Fruit fly (Drosophila melanogaster): ENCODE results near the gene CG12643.

CG12643 gene

DNA sequence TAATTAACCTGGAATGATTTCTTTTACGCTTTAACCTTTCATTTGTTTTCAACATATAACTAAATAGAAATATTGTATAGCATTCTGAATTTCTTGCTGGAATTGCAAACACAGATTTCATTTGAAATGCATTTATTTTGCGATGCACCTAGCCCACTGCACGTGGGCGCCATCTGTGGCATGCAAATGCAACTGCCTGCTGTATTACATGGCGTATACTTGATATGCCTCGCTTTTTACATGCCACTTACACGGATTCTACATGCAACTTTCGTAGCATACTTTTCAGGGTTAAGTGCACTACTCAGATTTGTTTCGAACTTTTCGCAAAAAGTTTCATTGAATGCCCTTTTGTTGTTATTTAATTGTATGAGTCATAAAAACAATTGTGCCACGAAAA, 12.3 kb downstream of the CG12643 start:
- TF ChIP-seq h (optimal IDR thresholded peaks at IDR 0.05), result no peak
- no peak for TF ChIP-seq Myc (optimal IDR thresholded peaks at IDR 0.05)
- TF ChIP-seq psq (optimal IDR thresholded peaks at IDR 0.05), result no peak
- TF ChIP-seq insv (optimal IDR thresholded peaks at IDR 0.05), result no peak
- TF ChIP-seq Sin3A (optimal IDR thresholded peaks at IDR 0.05), result no peak

DNA sequence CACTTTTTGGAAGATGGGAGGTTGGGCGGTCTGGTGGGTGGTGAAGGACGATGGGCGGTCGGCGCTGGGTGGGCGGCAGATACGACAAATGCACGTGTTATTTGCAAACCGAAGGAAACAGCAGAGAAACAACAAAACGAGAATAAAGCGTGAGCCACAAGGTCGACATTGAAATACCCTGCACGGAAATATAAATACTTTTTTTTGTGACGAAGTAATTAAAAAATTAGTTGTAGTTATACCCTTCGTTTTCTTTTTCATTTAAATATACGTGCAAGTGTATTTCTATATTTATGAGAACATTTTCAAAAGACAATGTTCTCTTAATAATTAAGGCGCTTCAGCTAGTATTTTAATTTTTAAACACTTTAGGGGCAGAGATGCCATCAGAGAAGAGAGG, 14.4 kb downstream of the CG12643 start:
- TF ChIP-seq ttk (optimal IDR thresholded peaks at IDR 0.05) (no peak), h (optimal IDR thresholded peaks at IDR 0.05) (no peak), psq (optimal IDR thresholded peaks at IDR 0.05) (no peak), Myc (optimal IDR thresholded peaks at IDR 0.05) (no peak), insv (optimal IDR thresholded peaks at IDR 0.05) (no peak), Sin3A (optimal IDR thresholded peaks at IDR 0.05) (no peak)

DNA sequence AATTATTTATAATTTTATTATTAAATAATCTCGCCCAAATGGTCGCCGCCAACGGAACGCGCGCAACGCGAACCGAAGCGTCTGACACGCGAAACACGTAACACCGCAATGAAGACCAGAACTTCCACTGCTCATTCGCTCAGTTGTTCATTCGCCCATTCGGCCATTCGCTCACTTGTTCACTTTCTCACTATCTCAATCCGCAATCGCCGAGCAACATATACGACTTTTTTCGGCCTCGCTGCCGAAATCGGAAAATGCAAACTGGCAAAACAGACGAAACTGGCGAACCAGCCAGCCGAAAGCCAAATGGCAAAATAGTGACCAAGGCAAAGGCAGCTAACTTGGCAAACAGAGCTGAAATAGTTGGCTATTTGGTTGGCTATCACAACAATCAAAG, 15.0 kb downstream of the CG12643 start:
- TF ChIP-seq psq (optimal IDR thresholded peaks at IDR 0.05) (no peak), h (optimal IDR thresholded peaks at IDR 0.05) (no peak), ttk (optimal IDR thresholded peaks at IDR 0.05) (no peak), Myc (optimal IDR thresholded peaks at IDR 0.05) (no peak), insv (optimal IDR thresholded peaks at IDR 0.05) (no peak), Sin3A (optimal IDR thresholded peaks at IDR 0.05) (no peak)

DNA sequence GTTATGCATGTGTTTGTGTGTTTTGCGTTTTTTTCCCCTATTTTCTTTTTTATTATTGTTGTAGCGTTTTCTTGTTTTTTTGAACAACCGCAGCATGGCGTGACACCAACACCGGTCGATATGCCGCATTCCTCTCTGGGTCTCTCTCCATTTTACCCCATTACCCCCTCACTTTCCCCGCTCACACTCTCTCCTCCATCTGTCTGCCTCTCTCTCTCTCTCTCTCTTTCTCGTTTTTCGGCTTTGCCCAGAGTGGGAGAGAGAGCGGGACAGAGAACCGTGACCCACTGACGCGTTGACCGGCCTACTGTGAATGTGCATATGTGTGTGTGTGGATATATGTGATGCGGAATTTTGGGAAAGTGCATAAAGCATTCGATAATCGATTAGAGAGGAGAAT, 17.7 kb downstream of the CG12643 start:
- TF ChIP-seq h (optimal IDR thresholded peaks at IDR 0.05) (no peak), psq (optimal IDR thresholded peaks at IDR 0.05) (no peak), Myc (optimal IDR thresholded peaks at IDR 0.05) (no peak), insv (optimal IDR thresholded peaks at IDR 0.05) (no peak), ttk (optimal IDR thresholded peaks at IDR 0.05) (no peak), Sin3A (optimal IDR thresholded peaks at IDR 0.05) (no peak)

DNA sequence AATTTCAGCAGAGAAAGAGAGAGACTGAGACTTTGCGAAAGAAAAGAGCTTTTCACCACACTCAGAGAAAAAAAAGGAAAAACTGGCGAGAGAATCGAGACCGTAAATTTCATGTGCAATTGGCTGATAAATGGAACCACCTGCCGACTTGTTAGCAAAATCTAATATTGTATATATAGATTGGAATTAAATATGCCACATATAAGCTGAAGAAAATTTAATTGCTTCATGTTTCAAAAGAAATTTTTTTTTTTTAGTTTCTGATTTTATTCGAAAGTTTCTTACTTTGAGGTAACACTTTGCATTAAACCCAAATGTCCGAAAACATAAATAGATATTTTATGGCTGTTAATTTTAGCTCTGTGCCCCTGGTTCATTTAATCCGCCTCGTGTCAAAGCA, 20.3 kb downstream of the CG12643 start:
- TF ChIP-seq Sin3A (optimal IDR thresholded peaks at IDR 0.05), result no peak
- TF ChIP-seq ttk (optimal IDR thresholded peaks at IDR 0.05), result no peak
- no peak for TF ChIP-seq Myc (optimal IDR thresholded peaks at IDR 0.05)
- no peak for TF ChIP-seq insv (optimal IDR thresholded peaks at IDR 0.05)
- no peak for TF ChIP-seq psq (optimal IDR thresholded peaks at IDR 0.05)
- TF ChIP-seq h (optimal IDR thresholded peaks at IDR 0.05), result no peak

DNA sequence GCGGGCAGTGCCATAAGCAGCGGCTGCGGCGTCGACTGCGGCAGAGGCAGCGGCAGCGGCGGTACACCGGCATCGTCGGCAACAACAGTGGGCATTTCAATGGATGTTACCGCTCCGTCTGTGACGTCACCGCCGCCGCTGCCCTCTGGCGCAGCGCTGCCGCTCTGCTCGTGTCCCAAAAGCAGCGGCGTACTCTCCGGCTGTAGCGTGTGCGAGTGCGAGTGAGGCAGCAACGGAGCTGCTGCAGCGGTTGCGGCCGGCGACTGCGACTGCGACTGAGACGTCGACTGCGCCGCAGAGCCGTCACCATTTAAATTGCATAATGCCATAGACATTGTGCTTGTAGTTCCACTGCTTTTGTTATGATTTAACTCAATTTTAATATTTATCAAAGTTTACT, 21.5 kb downstream of the CG12643 start:
- TF ChIP-seq insv (optimal IDR thresholded peaks at IDR 0.05), result no peak
- TF ChIP-seq Myc (optimal IDR thresholded peaks at IDR 0.05), result no peak
- no peak for TF ChIP-seq psq (optimal IDR thresholded peaks at IDR 0.05)
- no peak for TF ChIP-seq Sin3A (optimal IDR thresholded peaks at IDR 0.05)
- no peak for TF ChIP-seq h (optimal IDR thresholded peaks at IDR 0.05)
- no peak for TF ChIP-seq ttk (optimal IDR thresholded peaks at IDR 0.05)

DNA sequence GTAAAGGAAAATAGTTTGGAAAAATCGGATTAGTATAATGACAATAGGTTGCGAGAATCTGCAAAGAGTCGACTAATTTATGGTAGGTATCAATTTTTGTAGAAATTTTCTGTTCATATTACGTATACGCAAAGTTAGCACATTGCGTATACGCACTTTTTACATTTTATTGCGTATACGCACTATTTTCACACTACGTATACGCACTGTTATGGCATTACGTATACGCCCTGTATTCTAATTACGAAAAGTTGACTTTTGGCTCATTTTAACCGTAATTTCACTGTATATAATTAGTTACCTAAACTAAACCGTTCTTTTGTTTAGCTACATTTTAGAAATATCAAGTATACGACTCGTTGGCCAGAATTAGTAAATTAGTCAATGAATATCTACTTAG, 22.2 kb downstream of the CG12643 start:
- no peak for TF ChIP-seq insv (optimal IDR thresholded peaks at IDR 0.05)
- no peak for TF ChIP-seq ttk (optimal IDR thresholded peaks at IDR 0.05)
- TF ChIP-seq psq (optimal IDR thresholded peaks at IDR 0.05), result no peak
- no peak for TF ChIP-seq Myc (optimal IDR thresholded peaks at IDR 0.05)
- TF ChIP-seq Sin3A (optimal IDR thresholded peaks at IDR 0.05), result no peak
- TF ChIP-seq h (optimal IDR thresholded peaks at IDR 0.05), result no peak

DNA sequence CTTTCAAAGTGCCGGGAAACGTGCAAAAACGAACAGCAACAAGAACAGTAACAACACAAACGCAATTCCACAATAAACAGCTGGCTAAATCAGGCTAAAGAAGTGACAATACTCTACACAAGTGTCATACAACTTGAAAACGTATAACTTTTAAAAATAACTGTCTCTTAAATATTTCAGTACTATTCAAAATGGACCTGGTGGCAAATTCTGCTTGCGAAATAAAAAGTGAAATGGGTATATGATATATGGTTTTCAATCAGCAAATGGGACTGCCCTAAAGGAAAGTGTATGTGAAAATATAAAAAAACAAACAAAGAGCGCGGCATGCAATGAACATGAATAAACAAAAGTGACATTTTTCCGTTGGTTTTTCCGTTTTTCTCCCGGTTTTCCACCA, 23.1 kb downstream of the CG12643 start:
- TF ChIP-seq insv (optimal IDR thresholded peaks at IDR 0.05) (no peak), ttk (optimal IDR thresholded peaks at IDR 0.05) (no peak)

DNA sequence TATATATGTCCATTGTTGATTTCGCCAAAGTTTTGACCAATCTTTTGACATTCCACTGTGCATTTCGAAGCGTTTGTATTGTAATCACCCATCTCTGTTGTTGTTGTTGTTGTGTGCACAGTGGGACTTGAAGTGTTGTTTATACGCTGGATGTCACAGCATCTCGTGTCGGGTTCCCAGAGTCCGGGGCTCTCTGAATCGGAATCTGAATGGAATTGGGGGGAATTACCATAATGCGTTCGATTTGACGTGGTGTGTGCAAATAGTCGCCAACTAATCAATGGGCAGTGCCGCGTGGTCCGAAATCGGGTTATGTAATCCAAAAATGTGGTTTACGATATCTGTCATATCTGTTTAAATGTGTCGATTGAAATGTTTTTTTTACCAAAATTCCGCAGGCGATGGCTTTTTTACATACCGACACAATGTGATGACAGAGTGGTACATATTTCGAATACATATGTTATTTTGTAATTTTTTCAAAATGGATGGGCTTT, 31.0 kb downstream of the CG12643 start:
- TF ChIP-seq Myc (optimal IDR thresholded peaks at IDR 0.05) (no peak), psq (optimal IDR thresholded peaks at IDR 0.05) (no peak), insv (optimal IDR thresholded peaks at IDR 0.05) (no peak), Sin3A (optimal IDR thresholded peaks at IDR 0.05) (no peak), h (optimal IDR thresholded peaks at IDR 0.05) (no peak), ttk (optimal IDR thresholded peaks at IDR 0.05) (no peak)

DNA sequence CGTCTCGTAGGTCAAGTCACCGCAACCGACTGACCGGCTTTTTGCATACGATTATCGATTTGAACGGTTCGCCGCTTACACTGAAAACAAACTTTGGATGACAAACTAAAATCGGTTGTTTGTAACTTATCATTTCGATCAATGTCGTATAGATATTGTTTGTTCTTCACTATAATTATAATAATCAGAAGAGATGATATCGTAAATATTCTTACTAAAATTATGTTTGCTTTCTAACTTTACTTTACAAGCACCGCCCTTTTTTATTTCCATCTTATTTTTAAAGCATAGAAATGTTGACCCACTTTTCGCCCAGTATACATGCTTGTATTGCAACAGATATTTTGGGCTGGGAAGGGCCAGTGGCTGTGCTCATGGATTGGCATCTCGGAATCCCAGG, 32.0 kb downstream of the CG12643 start, which contains the start of gene CG2961:
TSS of gene CG2961 (minus strand) at position 16 of the 400 bp plus-strand sequence.
- no peak for TF ChIP-seq Sin3A (optimal IDR thresholded peaks at IDR 0.05)
- no peak for TF ChIP-seq psq (optimal IDR thresholded peaks at IDR 0.05)
- TF ChIP-seq ttk (optimal IDR thresholded peaks at IDR 0.05), result no peak

DNA sequence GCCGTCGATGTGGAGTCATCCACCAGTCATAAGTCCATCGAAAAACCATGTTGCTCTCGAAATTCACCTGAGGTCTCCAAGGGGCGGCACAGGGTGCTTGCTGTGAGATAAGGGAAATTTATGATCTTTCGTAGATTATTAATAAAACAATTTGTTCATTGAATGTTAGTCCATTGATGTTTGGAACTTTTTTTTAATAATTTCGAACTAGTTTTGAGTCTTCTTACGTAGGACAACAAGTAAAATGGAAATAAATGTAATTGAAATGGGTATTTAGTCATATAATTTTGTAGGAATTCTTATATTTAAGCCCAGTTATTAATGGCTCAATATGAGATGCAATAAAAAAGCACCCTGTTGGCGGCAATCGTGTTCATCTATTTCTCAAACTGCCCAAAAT, 32.6 kb downstream of the CG12643 start:
- TF ChIP-seq Sin3A (optimal IDR thresholded peaks at IDR 0.05), result no peak
- no peak for TF ChIP-seq h (optimal IDR thresholded peaks at IDR 0.05)
- no peak for TF ChIP-seq psq (optimal IDR thresholded peaks at IDR 0.05)
- no peak for TF ChIP-seq Myc (optimal IDR thresholded peaks at IDR 0.05)
- TF ChIP-seq insv (optimal IDR thresholded peaks at IDR 0.05), result no peak
- TF ChIP-seq ttk (optimal IDR thresholded peaks at IDR 0.05), result no peak

DNA sequence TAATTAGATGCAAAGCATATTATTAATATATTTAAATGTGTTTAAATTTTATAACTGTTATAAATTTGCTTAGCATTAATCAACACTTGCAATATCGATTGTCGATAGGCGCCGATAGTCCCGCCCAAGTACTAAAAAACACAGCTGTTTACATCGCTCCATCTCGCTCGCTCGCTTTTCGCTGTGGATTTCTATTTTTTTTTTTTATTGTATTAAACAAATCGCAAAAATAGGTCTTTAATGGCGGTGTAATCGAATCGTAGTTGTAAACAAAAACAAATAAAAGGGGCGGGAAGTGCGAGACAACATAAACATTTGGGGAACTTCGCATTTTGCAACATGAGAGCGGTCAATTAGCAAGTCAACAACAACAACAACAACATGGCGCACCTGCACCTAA, 45.1 kb downstream of the CG12643 start, which contains the start of gene CG34408:
TSS of gene CG34408 (plus strand) at position 156 of the 400 bp plus-strand sequence.
- TF ChIP-seq h (optimal IDR thresholded peaks at IDR 0.05) (no peak), ttk (optimal IDR thresholded peaks at IDR 0.05) (no peak), Myc (optimal IDR thresholded peaks at IDR 0.05) (no peak), Sin3A (optimal IDR thresholded peaks at IDR 0.05) (no peak), insv (optimal IDR thresholded peaks at IDR 0.05) (no peak), psq (optimal IDR thresholded peaks at IDR 0.05) (no peak)

DNA sequence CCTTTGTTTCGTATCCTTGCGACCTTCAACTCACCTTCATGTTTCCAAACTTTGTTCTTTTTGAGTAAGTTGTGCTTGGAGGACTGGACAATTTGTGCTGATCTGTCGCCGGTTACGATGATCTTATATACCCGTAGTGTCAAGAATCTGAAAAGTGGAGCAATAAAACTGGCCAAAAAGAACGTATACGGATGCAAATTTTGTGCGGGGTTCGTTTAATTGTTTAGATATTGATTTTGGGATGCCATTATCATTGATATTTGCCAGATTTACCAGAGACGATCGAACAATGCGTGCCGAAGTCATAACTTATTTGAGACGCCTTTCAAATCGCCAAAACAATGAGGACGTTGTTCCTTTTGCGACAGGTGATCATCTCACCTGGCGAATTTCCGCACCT, 46.0 kb downstream of the CG12643 start, which contains the start of gene CG15308:
TSS of gene CG15308 (minus strand) at position 101 of the 400 bp plus-strand sequence.
- no peak for TF ChIP-seq ttk (optimal IDR thresholded peaks at IDR 0.05)
- no peak for TF ChIP-seq insv (optimal IDR thresholded peaks at IDR 0.05)
- TF ChIP-seq h (optimal IDR thresholded peaks at IDR 0.05), result no peak
- TF ChIP-seq Sin3A (optimal IDR thresholded peaks at IDR 0.05), result no peak
- no peak for TF ChIP-seq Myc (optimal IDR thresholded peaks at IDR 0.05)
- no peak for TF ChIP-seq psq (optimal IDR thresholded peaks at IDR 0.05)
